Fruit fly (Drosophila melanogaster) whole organism, embryonic: Measurements from ENCODE around the gene CG10804.
A peak's percentile ranks its signal among the peaks of the same experiment; 100 is the strongest.

Experiments used
- Aef1 ChIP-seq: fragments of 200-800 bp; sonication (Bioruptor generic); IDR thresholded peaks from 3 replicates; pipeline ENCODE4 v1.3.6; 2022; ENCODE audit warnings: missing biosample characterization, missing genetic modification characterization
- Atf6 ChIP-seq: fragments of 200-800 bp; sonication (Bioruptor generic); IDR thresholded peaks from 2 replicates; pipeline ENCODE4 v1.3.6; 2022; ENCODE audit warnings: missing biosample characterization, missing genetic modification characterization
- Bdp1 ChIP-seq: fragments of 200-800 bp; sonication (Bioruptor generic); optimal IDR thresholded peaks from 3 replicates; lab custom pipeline; 2016; ENCODE audit warnings: missing biosample characterization, missing genetic modification characterization
- CG10209 ChIP-seq: fragments of 200-800 bp; sonication (Bioruptor generic); optimal IDR thresholded peaks from 3 replicates; lab custom pipeline; 2017; ENCODE audit warnings: missing biosample characterization, mild to moderate bottlenecking, missing genetic modification characterization, missing genetic modification reagents
- CG10274 ChIP-seq: fragments of 200-800 bp; sonication (Bioruptor generic); optimal IDR thresholded peaks from 3 replicates; lab custom pipeline; 2017; ENCODE audit warnings: missing biosample characterization, mild to moderate bottlenecking, missing genetic modification characterization
- CG10959 ChIP-seq: fragments of 200-800 bp; sonication (Bioruptor generic); IDR thresholded peaks from 2 replicates; pipeline ENCODE4 v1.3.6; 2022; ENCODE audit warnings: missing biosample characterization, missing genetic modification characterization
- CG11085 ChIP-seq: fragments of 200-800 bp; sonication (Bioruptor generic); IDR thresholded peaks from 2 replicates; pipeline ENCODE4 v1.3.6; 2022; ENCODE audit warnings: missing biosample characterization, missing genetic modification characterization
- CG11695 ChIP-seq: fragments of 200-800 bp; sonication (Bioruptor generic); IDR thresholded peaks from 3 replicates; pipeline ENCODE4 v1.3.6; 2022; ENCODE audit warnings: missing biosample characterization, missing genetic modification characterization
- CG12659 ChIP-seq: fragments of 200-800 bp; sonication (Bioruptor generic); optimal IDR thresholded peaks from 3 replicates; lab custom pipeline; 2017; ENCODE audit warnings: mild to moderate bottlenecking, missing biosample characterization, missing genetic modification reagents, missing genetic modification characterization
- CG14050 ChIP-seq: fragments of 200-800 bp; sonication (Bioruptor generic); IDR thresholded peaks from 3 replicates; pipeline ENCODE4 v1.3.6; 2022; ENCODE audit warnings: missing biosample characterization, missing genetic modification characterization
- CG1602 ChIP-seq: fragments of 200-800 bp; sonication (Bioruptor generic); optimal IDR thresholded peaks from 3 replicates; lab custom pipeline; 2016; ENCODE audit warnings: missing biosample characterization, missing genetic modification characterization
- CG16815 ChIP-seq: fragments of 200-800 bp; sonication (Bioruptor generic); optimal IDR thresholded peaks from 3 replicates; lab custom pipeline; 2017; ENCODE audit warnings: missing biosample characterization, mild to moderate bottlenecking, missing genetic modification characterization
- CG17328 ChIP-seq: fragments of 200-800 bp; sonication (Bioruptor generic); IDR thresholded peaks from 2 replicates; pipeline ENCODE4 v1.3.6; 2022; ENCODE audit warnings: missing biosample characterization, missing genetic modification characterization
- CG17568 ChIP-seq: fragments of 200-800 bp; sonication (Bioruptor generic); optimal IDR thresholded peaks from 2 replicates; lab custom pipeline; 2018; ENCODE audit warnings: missing biosample characterization, mild to moderate bottlenecking, missing genetic modification characterization, moderate library complexity
- CG32772 ChIP-seq: fragments of 200-800 bp; sonication (Bioruptor generic); IDR thresholded peaks from 2 replicates; pipeline ENCODE4 v1.3.6; 2022; ENCODE audit warnings: missing biosample characterization, missing genetic modification characterization
- CG34224 ChIP-seq: fragments of 200-800 bp; sonication (Bioruptor generic); IDR thresholded peaks from 3 replicates; pipeline ENCODE4 v1.3.6; 2022; ENCODE audit warnings: missing biosample characterization, missing genetic modification characterization; ENCODE audit not compliant: partially characterized antibody
- CG4854 ChIP-seq: fragments of 200-800 bp; sonication (Bioruptor generic); optimal IDR thresholded peaks from 2 replicates; lab custom pipeline; 2016; ENCODE audit warnings: missing biosample characterization, missing genetic modification characterization, inconsistent platforms
- CG5953 ChIP-seq: fragments of 200-800 bp; sonication (Bioruptor generic); IDR thresholded peaks from 2 replicates; pipeline ENCODE4 v1.3.6; 2022; ENCODE audit warnings: missing biosample characterization, missing genetic modification characterization
- CG8281 ChIP-seq: fragments of 200-800 bp; sonication (Bioruptor generic); optimal IDR thresholded peaks from 2 replicates; lab custom pipeline; 2018; ENCODE audit warnings: missing biosample characterization, mild to moderate bottlenecking, missing genetic modification characterization, moderate library complexity
- Doc2 ChIP-seq: fragments of 200-800 bp; sonication (Bioruptor generic); IDR thresholded peaks from 2 replicates; pipeline ENCODE4 v1.3.6; 2022; ENCODE audit warnings: missing biosample characterization, missing genetic modification characterization
- Fer3 ChIP-seq: fragments of 200-800 bp; sonication (Bioruptor generic); optimal IDR thresholded peaks from 2 replicates; lab custom pipeline; 2018; ENCODE audit warnings: missing biosample characterization, mild to moderate bottlenecking, missing genetic modification characterization, moderate library complexity
- H2.0 ChIP-seq: fragments of 200-800 bp; sonication (Bioruptor generic); IDR thresholded peaks from 2 replicates; pipeline ENCODE4 v1.3.6; 2022; ENCODE audit warnings: missing biosample characterization, missing genetic modification characterization
- Hr39 ChIP-seq: fragments of >200 bp; optimal IDR thresholded peaks from 2 replicates; lab custom pipeline; 2017
- Kr ChIP-seq: fragments of 200-800 bp; sonication (Bioruptor generic); optimal IDR thresholded peaks from 2 replicates; lab custom pipeline; 2017; ENCODE audit warnings: missing biosample characterization, mild to moderate bottlenecking, missing genetic modification characterization
- Lim3 ChIP-seq: fragments of 200-800 bp; sonication (Bioruptor generic); IDR thresholded peaks from 2 replicates; pipeline ENCODE4 v1.3.6; 2022; ENCODE audit warnings: missing biosample characterization, missing genetic modification characterization
- Lpt ChIP-seq: fragments of >200 bp; optimal IDR thresholded peaks from 2 replicates; lab custom pipeline; 2018; ENCODE audit warnings: missing biosample characterization, missing genetic modification characterization
- NFAT ChIP-seq: fragments of 200-800 bp; sonication (Bioruptor generic); IDR thresholded peaks from 2 replicates; pipeline ENCODE4 v1.3.6; 2022; ENCODE audit warnings: missing biosample characterization, missing genetic modification characterization
- Rx ChIP-seq: fragments of 200-800 bp; sonication (Bioruptor generic); IDR thresholded peaks from 2 replicates; pipeline ENCODE4 v1.3.6; 2022; ENCODE audit warnings: missing biosample characterization, missing genetic modification characterization
- Scr ChIP-seq: fragments of 200-800 bp; sonication (Bioruptor generic); IDR thresholded peaks from 2 replicates; pipeline ENCODE4 v1.3.6; 2022; ENCODE audit warnings: missing biosample characterization, missing genetic modification characterization; ENCODE audit not compliant: partially characterized antibody
- TFAM ChIP-seq: fragments of 200-800 bp; sonication (Bioruptor generic); optimal IDR thresholded peaks from 2 replicates; lab custom pipeline; 2017; ENCODE audit warnings: missing biosample characterization, missing genetic modification characterization, inconsistent platforms
- Vsx1 ChIP-seq: fragments of 200-800 bp; sonication (Bioruptor generic); optimal IDR thresholded peaks from 2 replicates; lab custom pipeline; 2017; ENCODE audit warnings: missing biosample characterization, mild to moderate bottlenecking, missing genetic modification characterization, missing genetic modification reagents
- ase ChIP-seq: fragments of 200-800 bp; sonication (Bioruptor generic); IDR thresholded peaks from 3 replicates; pipeline ENCODE4 v1.3.6; 2022; ENCODE audit warnings: missing biosample characterization, missing genetic modification characterization
- ato ChIP-seq: fragments of 200-800 bp; sonication (Bioruptor generic); IDR thresholded peaks from 2 replicates; pipeline ENCODE4 v1.3.6; 2022; ENCODE audit warnings: missing biosample characterization, missing genetic modification characterization; ENCODE audit not compliant: partially characterized antibody
- chif ChIP-seq, 2 experiments: fragments of 200-800 bp; sonication (Bioruptor generic); optimal IDR thresholded peaks; 3 replicates each; lab custom pipeline; 2016; ENCODE audit warnings: missing biosample characterization in 2 of 2, missing genetic modification characterization in 2 of 2
- ci ChIP-seq: fragments of 200-800 bp; sonication (Bioruptor generic); IDR thresholded peaks from 3 replicates; pipeline ENCODE4 v1.3.6; 2022; ENCODE audit warnings: missing biosample characterization, missing genetic modification characterization
- corto ChIP-seq: fragments of 200-800 bp; sonication (Bioruptor generic); optimal IDR thresholded peaks from 2 replicates; lab custom pipeline; 2016; ENCODE audit warnings: missing biosample characterization, mild to moderate bottlenecking, missing genetic modification characterization, moderate library complexity
- disco-r ChIP-seq: fragments of 200-800 bp; sonication (Bioruptor generic); optimal IDR thresholded peaks from 2 replicates; lab custom pipeline; 2016; ENCODE audit warnings: missing biosample characterization, missing genetic modification characterization
- dpn ChIP-seq, 2 experiments: fragments of 200-800 bp; sonication (Bioruptor generic); optimal IDR thresholded peaks; 3 replicates each; lab custom pipeline; 2016; ENCODE audit warnings: missing biosample characterization in 2 of 2, missing genetic modification characterization in 2 of 2
- emc ChIP-seq: fragments of 200-800 bp; sonication (Bioruptor generic); optimal IDR thresholded peaks from 2 replicates; lab custom pipeline; 2016; ENCODE audit warnings: missing biosample characterization, missing genetic modification characterization
- esg ChIP-seq: fragments of 200-800 bp; sonication (Bioruptor generic); conservative IDR thresholded peaks from 2 replicates; pipeline ENCODE4 v1.3.6; 2022; ENCODE audit warnings: missing biosample characterization, missing genetic modification characterization
- ewg ChIP-seq: fragments of 200-800 bp; sonication (Bioruptor generic); optimal IDR thresholded peaks from 3 replicates; lab custom pipeline; 2017; ENCODE audit warnings: mild to moderate bottlenecking, missing biosample characterization, missing genetic modification reagents, missing genetic modification characterization
- ftz-f1 ChIP-seq: fragments of 200-800 bp; sonication (Bioruptor generic); optimal IDR thresholded peaks from 2 replicates; lab custom pipeline; 2016; ENCODE audit warnings: missing biosample characterization, missing genetic modification characterization
- grau ChIP-seq: fragments of 200-800 bp; optimal IDR thresholded peaks from 3 replicates; lab custom pipeline; 2019; ENCODE audit warnings: missing biosample characterization, mild to moderate bottlenecking, missing genetic modification characterization, moderate library complexity
- lab ChIP-seq: fragments of 200-800 bp; sonication (Bioruptor generic); optimal IDR thresholded peaks from 3 replicates; lab custom pipeline; 2017; ENCODE audit warnings: missing biosample characterization, missing genetic modification characterization, mild to moderate bottlenecking, moderate library complexity, missing genetic modification reagents
- org-1 ChIP-seq: fragments of 200-800 bp; sonication (Bioruptor generic); optimal IDR thresholded peaks from 2 replicates; lab custom pipeline; 2017; ENCODE audit warnings: missing biosample characterization, missing genetic modification characterization
- pum ChIP-seq: fragments of 200-800 bp; sonication (Bioruptor generic); optimal IDR thresholded peaks from 2 replicates; lab custom pipeline; 2016; ENCODE audit warnings: missing biosample characterization, missing genetic modification characterization
- ranshi ChIP-seq: fragments of 200-800 bp; sonication (Bioruptor generic); IDR thresholded peaks from 2 replicates; pipeline ENCODE4 v1.3.6; 2022; ENCODE audit warnings: missing biosample characterization, missing genetic modification characterization
- repo ChIP-seq: fragments of 200-800 bp; sonication (Bioruptor generic); optimal IDR thresholded peaks from 2 replicates; lab custom pipeline; 2016; ENCODE audit warnings: missing biosample characterization, missing genetic modification characterization
- row ChIP-seq: fragments of 200-800 bp; sonication (Bioruptor generic); IDR thresholded peaks from 3 replicates; pipeline ENCODE4 v1.3.6; 2022; ENCODE audit warnings: missing biosample characterization, missing genetic modification characterization
- run ChIP-seq: fragments of 200-800 bp; sonication (Bioruptor generic); optimal IDR thresholded peaks from 3 replicates; lab custom pipeline; 2018; ENCODE audit warnings: missing biosample characterization, mild to moderate bottlenecking, missing genetic modification characterization
- schlank ChIP-seq: fragments of 200-800 bp; sonication (Bioruptor generic); optimal IDR thresholded peaks from 2 replicates; lab custom pipeline; 2018; ENCODE audit warnings: missing biosample characterization, mild to moderate bottlenecking, missing genetic modification characterization
- tup ChIP-seq: fragments of 200-800 bp; sonication (Bioruptor generic); optimal IDR thresholded peaks from 2 replicates; lab custom pipeline; 2016; ENCODE audit warnings: missing biosample characterization, mild to moderate bottlenecking, missing genetic modification characterization, moderate library complexity

CG10804 gene

DNA sequence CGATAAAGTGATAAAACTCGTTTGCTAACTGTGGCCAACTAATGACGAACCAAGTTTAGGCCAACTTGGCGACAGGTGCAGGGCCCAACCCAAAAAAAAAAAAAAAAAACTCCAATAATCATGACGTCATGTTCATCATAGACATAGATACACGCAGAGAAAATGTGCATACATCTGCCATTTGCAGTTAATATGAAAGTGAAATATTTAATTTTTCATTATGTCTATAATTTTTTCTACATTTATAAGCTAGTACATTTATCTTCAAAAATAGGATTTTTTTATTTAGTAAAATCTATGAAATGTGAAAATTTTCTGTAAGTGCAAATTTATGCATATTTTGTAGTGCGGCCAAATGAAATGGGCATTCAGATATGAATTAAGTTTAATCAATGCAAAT is 50.5 kb downstream of the CG10804 start:
- TF ChIP-seq ato (GFP tag; lab: Robert Waterston, UW) (no peak), Hr39 (lab: Kevin White, UChicago) (no peak), chif (GFP tag; optimal IDR thresholded peaks at IDR 0.05; lab: Kevin White, UChicago) (peak; percentile 10 to 43), tup (no peak), pum (GFP tag; lab: Kevin White, UChicago) (no peak), NFAT (no peak), CG12659 (GFP tag; lab: Kevin White, UChicago) (peak; percentile 70), esg (GFP tag; lab: Robert Waterston, UW) (peak; percentile 77), emc (no peak), CG1602 (GFP tag; lab: Kevin White, UChicago) (peak; percentile 30), H2.0 (GFP tag; lab: Robert Waterston, UW) (peak; percentile 70), repo (GFP tag; lab: Kevin White, UChicago) (no peak), Aef1 (0 out of 3 replicates have a peak, but pooled peaks have one; percentile 15), CG4854 (GFP tag; lab: Kevin White, UChicago) (no peak), ranshi (GFP tag; lab: Robert Waterston, UW) (peak; percentile 55; the same call in 1 of the 2 replicates), CG11085 (GFP tag; lab: Robert Waterston, UW) (0 out of 2 replicates have a peak, but pooled peaks have one; percentile 43), ase (peak; percentile 87), Vsx1 (GFP tag; lab: Kevin White, UChicago) (peak; percentile 8), CG10209 (GFP tag; lab: Kevin White, UChicago) (peak; percentile 35), Lim3 (GFP tag; lab: Robert Waterston, UW) (peak; percentile 61; the same call in 1 of the 2 replicates), Lpt (GFP tag; lab: Kevin White, UChicago) (no peak), ftz-f1 (GFP tag; lab: Kevin White, UChicago) (no peak), lab (GFP tag; lab: Kevin White, UChicago) (peak; percentile 60), CG14050 (GFP tag; lab: Robert Waterston, UW) (peak; percentile 78), CG34224 (GFP tag; lab: Robert Waterston, UW) (no peak), CG17328 (GFP tag; lab: Robert Waterston, UW) (peak; percentile 86), corto (GFP tag; lab: Kevin White, UChicago) (no peak), CG11695 (peak; percentile 85), row (GFP tag; lab: Robert Waterston, UW) (peak; percentile 86), CG8281 (tag; lab: Kevin White, UChicago) (no peak), Rx (GFP tag; lab: Robert Waterston, UW) (0 out of 2 replicates have a peak, but pooled peaks have one; percentile 27), CG16815 (GFP tag; lab: Kevin White, UChicago) (peak; percentile 15), Scr (GFP tag; lab: Robert Waterston, UW) (no peak), grau (tag; lab: Kevin White, UChicago) (peak; percentile 75), CG17568 (GFP tag; lab: Kevin White, UChicago) (peak; percentile 22), disco-r (GFP tag; lab: Kevin White, UChicago) (no peak), run (tag; lab: Kevin White, UChicago) (peak; percentile 19), schlank (tag; lab: Kevin White, UChicago) (no peak), Kr (GFP tag; lab: Kevin White, UChicago) (no peak), ewg (GFP tag; lab: Kevin White, UChicago) (peak; percentile 9), Bdp1 (GFP tag; lab: Kevin White, UChicago) (no peak), Atf6 (peak; percentile 86), dpn (GFP tag; optimal IDR thresholded peaks at IDR 0.05; lab: Kevin White, UChicago) (peak; percentile 3 to 56), CG5953 (peak; percentile 46; the same call in 1 of the 2 replicates), CG10274 (GFP tag; lab: Kevin White, UChicago) (no peak), TFAM (GFP tag; lab: Kevin White, UChicago) (no peak), Fer3 (tag; lab: Kevin White, UChicago) (peak; percentile 51), ci (peak; percentile 86), Doc2 (GFP tag; lab: Robert Waterston, UW) (no peak), org-1 (GFP tag; lab: Kevin White, UChicago) (peak; percentile 52), CG32772 (GFP tag; lab: Robert Waterston, UW) (peak; percentile 82), CG10959 (GFP tag; lab: Robert Waterston, UW) (no peak)
